Worm (Caenorhabditis elegans) whole organism, L3 larva: Measurements from ENCODE around the gene nnt-1.
A peak's percentile ranks its signal among the peaks of the same experiment; 100 is the strongest.

Source experiments
- R02D3.7 ChIP-seq: fragments of 150-350 bp; optimal IDR thresholded peaks from 2 replicates; lab custom pipeline; 2014; ENCODE audit warnings: missing biosample characterization, missing genetic modification characterization
- ZK546.5 ChIP-seq: sonication (generic microtip); optimal IDR thresholded peaks from 2 replicates; lab custom pipeline; 2017; ENCODE audit warnings: missing biosample characterization, missing genetic modification characterization
- aly-2 ChIP-seq: fragments of 150-350 bp; optimal IDR thresholded peaks from 2 replicates; lab custom pipeline; 2014; ENCODE audit warnings: missing biosample characterization, missing genetic modification characterization
- ama-1 ChIP-seq: fragments of 150-350 bp; optimal IDR thresholded peaks from 2 replicates; lab custom pipeline; 2018
- ceh-16 ChIP-seq: sonication (generic microtip); optimal IDR thresholded peaks from 2 replicates; lab custom pipeline; 2017; ENCODE audit warnings: missing biosample characterization, missing genetic modification characterization
- ceh-28 ChIP-seq: fragments of 150-350 bp; optimal IDR thresholded peaks from 2 replicates; lab custom pipeline; 2014; ENCODE audit warnings: missing biosample characterization, missing genetic modification reagents, missing genetic modification characterization
- ceh-82 ChIP-seq: fragments of 150-350 bp; optimal IDR thresholded peaks from 2 replicates; lab custom pipeline; 2014; ENCODE audit warnings: missing biosample characterization, missing genetic modification characterization
- daf-12 ChIP-seq: fragments of 150-350 bp; optimal IDR thresholded peaks from 2 replicates; lab custom pipeline; 2014; ENCODE audit warnings: missing biosample characterization, missing genetic modification reagents, missing genetic modification characterization
- egl-27 ChIP-seq: sonication (generic microtip); optimal IDR thresholded peaks from 4 replicates; lab custom pipeline; 2017; ENCODE audit warnings: missing biosample characterization, missing genetic modification reagents, missing genetic modification characterization
- egl-5 ChIP-seq: fragments of 150-350 bp; optimal IDR thresholded peaks from 2 replicates; lab custom pipeline; 2017; ENCODE audit warnings: missing biosample characterization, missing genetic modification reagents, missing genetic modification characterization, inconsistent platforms
- elt-1 ChIP-seq: fragments of 150-350 bp; optimal IDR thresholded peaks from 2 replicates; lab custom pipeline; 2014; ENCODE audit warnings: missing biosample characterization, missing genetic modification characterization
- elt-2 ChIP-seq: sonication (generic microtip); optimal IDR thresholded peaks from 2 replicates; lab custom pipeline; 2016; ENCODE audit warnings: missing genetic modification reagents, mild to moderate bottlenecking, missing genetic modification characterization, missing compliant biosample characterization
- elt-3 ChIP-seq, 3 experiments: fragments of 150-350 bp in 1 of 3; sonication (generic microtip) in 2 of 3; optimal IDR thresholded peaks; 2 replicates in 2 of 3; 4 replicates in 1 of 3; lab custom pipeline; 2014 to 2017; ENCODE audit warnings: missing biosample characterization in 3 of 3, missing genetic modification characterization in 3 of 3
- fkh-10 ChIP-seq: sonication (generic microtip); optimal IDR thresholded peaks from 2 replicates; lab custom pipeline; 2017; ENCODE audit warnings: missing biosample characterization, missing genetic modification reagents, missing genetic modification characterization
- fkh-2 ChIP-seq: fragments of 150-350 bp; optimal IDR thresholded peaks from 2 replicates; lab custom pipeline; 2014; ENCODE audit warnings: missing biosample characterization, missing genetic modification reagents, missing genetic modification characterization
- fos-1 ChIP-seq: fragments of 150-350 bp; optimal IDR thresholded peaks from 2 replicates; lab custom pipeline; 2014; ENCODE audit warnings: missing biosample characterization, missing genetic modification characterization
- hmg-11 ChIP-seq: sonication (generic microtip); optimal IDR thresholded peaks from 2 replicates; lab custom pipeline; 2016; ENCODE audit warnings: missing genetic modification characterization, missing compliant biosample characterization
- jun-1 ChIP-seq: fragments of 150-350 bp; optimal IDR thresholded peaks from 2 replicates; lab custom pipeline; 2014; ENCODE audit warnings: missing biosample characterization, missing genetic modification reagents, missing genetic modification characterization
- lin-15B ChIP-seq: fragments of 150-350 bp; optimal IDR thresholded peaks from 2 replicates; lab custom pipeline; 2014; ENCODE audit warnings: missing biosample characterization, missing genetic modification characterization
- lin-39 ChIP-seq: fragments of 150-350 bp; optimal IDR thresholded peaks from 2 replicates; lab custom pipeline; 2018; ENCODE audit warnings: missing biosample characterization, missing genetic modification reagents, missing genetic modification characterization
- lsy-12 ChIP-seq: sonication (generic microtip); optimal IDR thresholded peaks from 2 replicates; lab custom pipeline; 2016; ENCODE audit warnings: mild to moderate bottlenecking, missing genetic modification characterization, missing compliant biosample characterization
- mdl-1 ChIP-seq: fragments of 150-350 bp; optimal IDR thresholded peaks from 2 replicates; lab custom pipeline; 2014; ENCODE audit warnings: missing biosample characterization, missing genetic modification characterization
- mml-1 ChIP-seq: fragments of 150-350 bp; sonication (generic microtip); optimal IDR thresholded peaks from 3 replicates; lab custom pipeline; 2014; ENCODE audit warnings: missing biosample characterization, missing genetic modification characterization
- nfya-1 ChIP-seq: sonication (generic microtip); optimal IDR thresholded peaks from 2 replicates; lab custom pipeline; 2017; ENCODE audit warnings: missing genetic modification characterization, mild to moderate bottlenecking, missing compliant biosample characterization, antibody characterized with exemption, moderate library complexity; ENCODE audit not compliant: insufficient read depth
- nhr-11 ChIP-seq: fragments of 150-350 bp; optimal IDR thresholded peaks from 2 replicates; lab custom pipeline; 2014; ENCODE audit warnings: missing biosample characterization, missing genetic modification characterization
- nhr-12 ChIP-seq: fragments of 150-350 bp; optimal IDR thresholded peaks from 2 replicates; lab custom pipeline; 2014; ENCODE audit warnings: missing biosample characterization, missing genetic modification characterization
- nhr-23 ChIP-seq: fragments of 150-350 bp; optimal IDR thresholded peaks from 2 replicates; lab custom pipeline; 2014; ENCODE audit warnings: missing biosample characterization, missing genetic modification reagents, missing genetic modification characterization
- nhr-237 ChIP-seq: fragments of 150-350 bp; optimal IDR thresholded peaks from 2 replicates; lab custom pipeline; 2014; ENCODE audit warnings: missing biosample characterization, missing genetic modification characterization
- nhr-25 ChIP-seq: sonication (generic microtip); optimal IDR thresholded peaks from 2 replicates; lab custom pipeline; 2017; ENCODE audit warnings: missing biosample characterization, missing genetic modification characterization
- nhr-28 ChIP-seq: fragments of 150-350 bp; optimal IDR thresholded peaks from 2 replicates; lab custom pipeline; 2014; ENCODE audit warnings: missing biosample characterization, missing genetic modification characterization
- nhr-43 ChIP-seq: sonication (generic microtip); optimal IDR thresholded peaks from 2 replicates; lab custom pipeline; 2016; ENCODE audit warnings: mild to moderate bottlenecking, missing genetic modification characterization, missing compliant biosample characterization; ENCODE audit not compliant: poor library complexity, severe bottlenecking
- nhr-67 ChIP-seq: fragments of 150-350 bp; optimal IDR thresholded peaks from 2 replicates; lab custom pipeline; 2014; ENCODE audit warnings: missing biosample characterization, missing genetic modification characterization
- nhr-76 ChIP-seq: fragments of 150-350 bp; sonication (generic microtip); optimal IDR thresholded peaks from 5 replicates; lab custom pipeline; 2014; ENCODE audit warnings: missing biosample characterization, missing genetic modification characterization
- nhr-77 ChIP-seq: fragments of 150-350 bp; optimal IDR thresholded peaks from 2 replicates; lab custom pipeline; 2014; ENCODE audit warnings: missing biosample characterization, missing genetic modification characterization
- pha-4 ChIP-seq: fragments of 150-350 bp; optimal IDR thresholded peaks from 2 replicates; lab custom pipeline; 2014; ENCODE audit warnings: missing biosample characterization, missing genetic modification reagents, missing genetic modification characterization
- pqm-1 ChIP-seq: fragments of 150-350 bp; optimal IDR thresholded peaks from 2 replicates; lab custom pipeline; 2017; ENCODE audit warnings: missing biosample characterization, missing genetic modification characterization, inconsistent platforms
- sea-2 ChIP-seq: fragments of 150-350 bp; sonication (generic microtip); optimal IDR thresholded peaks from 4 replicates; lab custom pipeline; 2014; ENCODE audit warnings: missing biosample characterization, missing genetic modification reagents, missing genetic modification characterization
- skn-1 ChIP-seq: fragments of 150-350 bp; optimal IDR thresholded peaks from 2 replicates; lab custom pipeline; 2014; ENCODE audit warnings: missing biosample characterization, missing genetic modification characterization
- snpc-4 ChIP-seq: fragments of 150-350 bp; optimal IDR thresholded peaks from 2 replicates; lab custom pipeline; 2014; ENCODE audit warnings: missing biosample characterization, missing genetic modification characterization
- tbx-2 ChIP-seq: sonication (generic microtip); optimal IDR thresholded peaks from 2 replicates; lab custom pipeline; 2016; ENCODE audit warnings: mild to moderate bottlenecking, missing genetic modification characterization, missing compliant biosample characterization
- unc-62 ChIP-seq: fragments of 150-350 bp; sonication (generic microtip); optimal IDR thresholded peaks from 4 replicates; lab custom pipeline; 2014; ENCODE audit warnings: missing biosample characterization, missing genetic modification reagents, missing genetic modification characterization
- ztf-11 ChIP-seq: fragments of 150-350 bp; optimal IDR thresholded peaks from 2 replicates; lab custom pipeline; 2014; ENCODE audit warnings: missing biosample characterization, missing genetic modification characterization
- ztf-4 ChIP-seq: fragments of 150-350 bp; optimal IDR thresholded peaks from 2 replicates; lab custom pipeline; 2014; ENCODE audit warnings: missing biosample characterization, missing genetic modification characterization

nnt-1 gene

ce11 chrX:6091967-6092366 is 30.1 kb upstream of the nnt-1 start, which contains the start of gene hsp-3:
Gene hsp-3 (minus strand): TSS chrX:6092124.
- peak; percentile 89 for TF ChIP-seq pqm-1 (tag; lab: Kevin White, UChicago)
- TF ChIP-seq egl-27 (tag; lab: Kevin White, UChicago) = peak; percentile 52
- TF ChIP-seq nhr-11 = peak; percentile 88
- peak; percentile 18 for TF ChIP-seq mml-1
- peak; percentile 37 for TF ChIP-seq sea-2 (GFP tag; lab: Kevin White, UChicago)
- peak; percentile 95 for TF ChIP-seq skn-1 (tag; lab: Kevin White, UChicago)
- no peak for TF ChIP-seq nhr-28
- peak; percentile 77 for TF ChIP-seq egl-5 (tag; lab: Kevin White, UChicago)
- TF ChIP-seq elt-3 (tag; optimal IDR thresholded peaks at IDR 0.05; lab: Kevin White, UChicago) = peak in 2 of 3 experiments; percentile 30 to 87
- TF ChIP-seq ZK546.5 (tag; lab: Kevin White, UChicago) = no peak
- TF ChIP-seq unc-62 (GFP tag; lab: Kevin White, UChicago) = peak; percentile 84
- TF ChIP-seq jun-1 (tag; lab: Kevin White, UChicago) = peak; percentile 97
- peak; percentile 34 for TF ChIP-seq nhr-76 (tag; lab: Kevin White, UChicago)
- TF ChIP-seq snpc-4 (tag; lab: Kevin White, UChicago) = peak; percentile 59
- TF ChIP-seq hmg-11 (tag; lab: Kevin White, UChicago) = peak; percentile 94
- peak; percentile 57 for TF ChIP-seq elt-1 (tag; lab: Kevin White, UChicago)
- TF ChIP-seq ama-1 (lab: Kevin White, UChicago) = peak; percentile 78
- TF ChIP-seq ceh-82 = peak; percentile 81
- peak; percentile 98 for TF ChIP-seq lin-39 (tag; lab: Kevin White, UChicago)
- TF ChIP-seq tbx-2 (tag; lab: Kevin White, UChicago) = peak; percentile 86
- no peak for TF ChIP-seq nhr-12
- TF ChIP-seq lin-15B = peak; percentile 95
- peak; percentile 97 for TF ChIP-seq elt-2
- TF ChIP-seq ztf-4 (tag; lab: Kevin White, UChicago) = peak; percentile 75
- TF ChIP-seq nhr-67 = no peak
- no peak for TF ChIP-seq fkh-2 (tag; lab: Kevin White, UChicago)
- no peak for TF ChIP-seq daf-12 (tag; lab: Kevin White, UChicago)
- no peak for TF ChIP-seq ceh-16 (tag; lab: Kevin White, UChicago)
- TF ChIP-seq lsy-12 (tag; lab: Kevin White, UChicago) = peak; percentile 99
- TF ChIP-seq nhr-43 (tag; lab: Kevin White, UChicago) = peak; percentile 88
- peak; percentile 28 for TF ChIP-seq fkh-10 (GFP tag; lab: Kevin White, UChicago)
- peak; percentile 89 for TF ChIP-seq ceh-28
- peak; percentile 99 for TF ChIP-seq nhr-25 (tag; lab: Kevin White, UChicago)
- peak; percentile 95 for TF ChIP-seq pha-4
- TF ChIP-seq R02D3.7 = peak; percentile 80
- no peak for TF ChIP-seq nhr-237
- peak; percentile 96 for TF ChIP-seq nhr-23 (tag; lab: Kevin White, UChicago)
- TF ChIP-seq nfya-1 = peak; percentile 100
- TF ChIP-seq nhr-77 (tag; lab: Kevin White, UChicago) = peak; percentile 59
- TF ChIP-seq fos-1 (tag; lab: Kevin White, UChicago) = peak; percentile 40
- no peak for TF ChIP-seq aly-2
- peak; percentile 66 for TF ChIP-seq mdl-1 (tag; lab: Kevin White, UChicago)
- peak; percentile 47 for TF ChIP-seq ztf-11 (tag; lab: Kevin White, UChicago)

- TF ChIP-seq skn-1 (tag; lab: Kevin White, UChicago) (no peak), nhr-25 (tag; lab: Kevin White, UChicago) (peak; percentile 51), lin-15B (no peak), nhr-43 (tag; lab: Kevin White, UChicago) (peak; percentile 27), nhr-23 (tag; lab: Kevin White, UChicago) (peak; percentile 88), elt-1 (tag; lab: Kevin White, UChicago) (peak; percentile 95)
Observed at ce11 chrX:6092533-6092932, 29.6 kb upstream of the nnt-1 start.
